Fruit fly (Drosophila melanogaster) whole organism, prepupa: ENCODE measurements around the gene PAPLA1.

ENCODE experiments used
- Blimp-1 ChIP-seq: fragments of 200-800 bp; sonication (Bioruptor generic); optimal IDR thresholded peaks from 3 replicates; lab custom pipeline; 2017; ENCODE audit warnings: missing biosample characterization, missing genetic modification characterization, mild to moderate bottlenecking, moderate library complexity, missing genetic modification reagents
- CG10631 ChIP-seq: fragments of 200-800 bp; sonication (Bioruptor generic); optimal IDR thresholded peaks from 2 replicates; lab custom pipeline; 2016; ENCODE audit warnings: missing biosample characterization, missing genetic modification characterization
- CG10669 ChIP-seq: fragments of 200-800 bp; sonication (Bioruptor generic); optimal IDR thresholded peaks from 3 replicates; lab custom pipeline; 2018; ENCODE audit warnings: missing biosample characterization, mild to moderate bottlenecking, missing genetic modification characterization, moderate library complexity
- CG11294 ChIP-seq: fragments of 200-800 bp; sonication (Bioruptor generic); IDR thresholded peaks from 2 replicates; pipeline ENCODE4 v1.3.6; 2022; ENCODE audit warnings: missing biosample characterization, missing genetic modification characterization
- CG11762 ChIP-seq: fragments of 200-800 bp; sonication (Bioruptor generic); optimal IDR thresholded peaks from 3 replicates; lab custom pipeline; 2016; ENCODE audit warnings: missing biosample characterization, missing genetic modification characterization; ENCODE audit not compliant: insufficient read depth
- CG11902 ChIP-seq: fragments of 200-800 bp; sonication (Bioruptor generic); optimal IDR thresholded peaks from 3 replicates; lab custom pipeline; 2016; ENCODE audit warnings: missing biosample characterization, missing genetic modification characterization
- CG15336 ChIP-seq: fragments of 200-800 bp; sonication (Bioruptor generic); IDR thresholded peaks from 2 replicates; pipeline ENCODE4 v1.3.6; 2022; ENCODE audit warnings: missing biosample characterization, missing genetic modification characterization
- CG1621 ChIP-seq: fragments of 200-800 bp; sonication (Bioruptor generic); optimal IDR thresholded peaks from 3 replicates; lab custom pipeline; 2018; ENCODE audit warnings: missing biosample characterization, mild to moderate bottlenecking, missing genetic modification characterization
- CG16779 ChIP-seq: fragments of 200-800 bp; sonication (Bioruptor generic); optimal IDR thresholded peaks from 3 replicates; lab custom pipeline; 2017; ENCODE audit warnings: missing biosample characterization, mild to moderate bottlenecking, missing genetic modification characterization
- CG3032 ChIP-seq: fragments of 200-800 bp; optimal IDR thresholded peaks from 2 replicates; lab custom pipeline; 2019; ENCODE audit warnings: missing biosample characterization, mild to moderate bottlenecking, missing genetic modification characterization, moderate library complexity
- CG31627 ChIP-seq: fragments of 200-800 bp; sonication (Bioruptor generic); optimal IDR thresholded peaks from 3 replicates; lab custom pipeline; 2016; ENCODE audit warnings: missing biosample characterization, missing genetic modification characterization
- CG34406 ChIP-seq: fragments of 200-800 bp; sonication (Bioruptor generic); optimal IDR thresholded peaks from 3 replicates; lab custom pipeline; 2016; ENCODE audit warnings: missing biosample characterization, missing genetic modification characterization
- CG6163 ChIP-seq: fragments of 200-800 bp; sonication (Bioruptor generic); IDR thresholded peaks from 3 replicates; pipeline ENCODE4 v1.3.6; 2022; ENCODE audit warnings: missing biosample characterization, missing genetic modification characterization
- CG6792 ChIP-seq: fragments of 200-800 bp; sonication (Bioruptor generic); optimal IDR thresholded peaks from 3 replicates; lab custom pipeline; 2016; ENCODE audit warnings: missing biosample characterization, missing genetic modification characterization
- CG6808 ChIP-seq: fragments of 200-800 bp; sonication (Bioruptor generic); optimal IDR thresholded peaks from 3 replicates; lab custom pipeline; 2017; ENCODE audit warnings: missing biosample characterization, missing genetic modification characterization, mild to moderate bottlenecking, moderate library complexity, missing genetic modification reagents
- CG6854 ChIP-seq: fragments of 200-800 bp; sonication (Bioruptor generic); optimal IDR thresholded peaks from 2 replicates; lab custom pipeline; 2017; ENCODE audit warnings: missing biosample characterization, mild to moderate bottlenecking, missing genetic modification characterization
- CG7368 ChIP-seq: fragments of 200-800 bp; sonication (Bioruptor generic); optimal IDR thresholded peaks from 3 replicates; lab custom pipeline; 2016; ENCODE audit warnings: missing biosample characterization, missing genetic modification characterization
- CG8119 ChIP-seq: fragments of 200-800 bp; sonication (Bioruptor generic); IDR thresholded peaks from 3 replicates; pipeline ENCODE4 v1.3.6; 2022; ENCODE audit warnings: missing biosample characterization, missing genetic modification characterization
- CG8319 ChIP-seq: fragments of 200-800 bp; sonication (Bioruptor generic); optimal IDR thresholded peaks from 3 replicates; lab custom pipeline; 2016; ENCODE audit warnings: missing biosample characterization, missing genetic modification characterization
- CG8632 ChIP-seq: fragments of 200-800 bp; sonication (Bioruptor generic); optimal IDR thresholded peaks from 3 replicates; lab custom pipeline; 2016; ENCODE audit warnings: missing biosample characterization, missing genetic modification characterization
- CG9139 ChIP-seq: fragments of 200-800 bp; sonication (Bioruptor generic); optimal IDR thresholded peaks from 3 replicates; lab custom pipeline; 2017; ENCODE audit warnings: missing biosample characterization, mild to moderate bottlenecking, missing genetic modification characterization
- Eip75B ChIP-seq: fragments of 200-800 bp; sonication (Bioruptor generic); optimal IDR thresholded peaks from 3 replicates; lab custom pipeline; 2016; ENCODE audit warnings: missing biosample characterization, missing genetic modification characterization
- Eip78C ChIP-seq: fragments of 200-800 bp; sonication (Bioruptor generic); peaks from one replicate; lab custom pipeline; 2016; ENCODE audit warnings: missing biosample characterization, missing genetic modification characterization
- Eip93F ChIP-seq: fragments of 200-800 bp; sonication (Bioruptor generic); optimal IDR thresholded peaks from 2 replicates; lab custom pipeline; 2016; ENCODE audit warnings: missing biosample characterization, mild to moderate bottlenecking, missing genetic modification characterization
- Ets96B ChIP-seq: fragments of 200-800 bp; optimal IDR thresholded peaks from 2 replicates; lab custom pipeline; 2019; ENCODE audit warnings: missing biosample characterization, mild to moderate bottlenecking, missing genetic modification characterization, moderate library complexity
- Hr38 ChIP-seq: sonication (Bioruptor generic); optimal IDR thresholded peaks from 2 replicates; lab custom pipeline; 2016; ENCODE audit warnings: missing biosample characterization, missing genetic modification characterization
- Hr39 ChIP-seq: fragments of 200-800 bp; sonication (Bioruptor generic); optimal IDR thresholded peaks from 2 replicates; lab custom pipeline; 2016; ENCODE audit warnings: missing biosample characterization, missing genetic modification characterization
- Hr4 ChIP-seq: fragments of 200-800 bp; sonication (Bioruptor generic); optimal IDR thresholded peaks from 3 replicates; lab custom pipeline; 2016; ENCODE audit warnings: missing biosample characterization, missing genetic modification characterization
- Met ChIP-seq: fragments of 200-800 bp; sonication (Bioruptor generic); optimal IDR thresholded peaks from 3 replicates; lab custom pipeline; 2016; ENCODE audit warnings: missing biosample characterization, missing genetic modification characterization
- OdsH ChIP-seq: fragments of 200-800 bp; sonication (Bioruptor generic); optimal IDR thresholded peaks from 3 replicates; lab custom pipeline; 2016; ENCODE audit warnings: missing biosample characterization, missing genetic modification characterization
- Smox ChIP-seq: fragments of 200-800 bp; sonication (Bioruptor generic); optimal IDR thresholded peaks from 3 replicates; lab custom pipeline; 2016; ENCODE audit warnings: missing biosample characterization, missing genetic modification characterization
- Sox14 ChIP-seq: fragments of 200-800 bp; sonication (Bioruptor generic); optimal IDR thresholded peaks from 3 replicates; lab custom pipeline; 2016; ENCODE audit warnings: missing biosample characterization, missing genetic modification characterization
- achi ChIP-seq: fragments of 200-800 bp; sonication (Bioruptor generic); optimal IDR thresholded peaks from 3 replicates; lab custom pipeline; 2016; ENCODE audit warnings: missing biosample characterization, missing genetic modification characterization
- dsx ChIP-seq: fragments of 200-800 bp; optimal IDR thresholded peaks from 3 replicates; lab custom pipeline; 2019; ENCODE audit warnings: missing biosample characterization, mild to moderate bottlenecking, missing genetic modification characterization, moderate library complexity; ENCODE audit not compliant: poor library complexity, severe bottlenecking
- eg ChIP-seq: fragments of 200-800 bp; sonication (Bioruptor generic); IDR thresholded peaks from 3 replicates; pipeline ENCODE4 v1.3.6; 2022; ENCODE audit warnings: missing biosample characterization, missing genetic modification characterization
- esn ChIP-seq: fragments of 200-800 bp; sonication (Bioruptor generic); optimal IDR thresholded peaks from 2 replicates; lab custom pipeline; 2016; ENCODE audit warnings: missing biosample characterization, mild to moderate bottlenecking, missing genetic modification characterization, moderate library complexity
- fd59A ChIP-seq: fragments of 200-800 bp; sonication (Bioruptor generic); optimal IDR thresholded peaks from 2 replicates; lab custom pipeline; 2017; ENCODE audit warnings: missing biosample characterization, mild to moderate bottlenecking, missing genetic modification characterization, missing genetic modification reagents
- fd85E ChIP-seq: fragments of 200-800 bp; sonication (Bioruptor generic); optimal IDR thresholded peaks from 3 replicates; lab custom pipeline; 2016; ENCODE audit warnings: missing biosample characterization, missing genetic modification characterization
- lz ChIP-seq: fragments of 200-800 bp; sonication (Bioruptor generic); optimal IDR thresholded peaks from 3 replicates; lab custom pipeline; 2016; ENCODE audit warnings: missing biosample characterization, missing genetic modification characterization
- salr ChIP-seq, 2 experiments: fragments of 200-800 bp; sonication (Bioruptor generic); optimal IDR thresholded peaks; 3 replicates each; lab custom pipeline; 2016 to 2018; ENCODE audit warnings: missing biosample characterization in 2 of 2, missing genetic modification characterization in 2 of 2, mild to moderate bottlenecking in 1 of 2
- spab ChIP-seq: fragments of 200-800 bp; sonication (Bioruptor generic); optimal IDR thresholded peaks from 2 replicates; lab custom pipeline; 2017; ENCODE audit warnings: missing biosample characterization, mild to moderate bottlenecking, missing genetic modification characterization, missing genetic modification reagents
- ss ChIP-seq, 2 experiments: fragments of 200-800 bp; sonication (Bioruptor generic); optimal IDR thresholded peaks; 2 replicates in 1 of 2; 3 replicates in 1 of 2; lab custom pipeline; 2017 to 2018; ENCODE audit warnings: mild to moderate bottlenecking in 2 of 2, missing biosample characterization in 2 of 2, missing genetic modification characterization in 2 of 2, moderate library complexity in 1 of 2
- svp ChIP-seq: fragments of 200-800 bp; sonication (Bioruptor generic); peaks from one replicate; lab custom pipeline; 2016; ENCODE audit warnings: missing biosample characterization, missing genetic modification characterization
- topi ChIP-seq: fragments of 200-800 bp; sonication (Bioruptor generic); optimal IDR thresholded peaks from 3 replicates; lab custom pipeline; 2016; ENCODE audit warnings: missing biosample characterization, missing genetic modification characterization

The PAPLA1 gene

DNA sequence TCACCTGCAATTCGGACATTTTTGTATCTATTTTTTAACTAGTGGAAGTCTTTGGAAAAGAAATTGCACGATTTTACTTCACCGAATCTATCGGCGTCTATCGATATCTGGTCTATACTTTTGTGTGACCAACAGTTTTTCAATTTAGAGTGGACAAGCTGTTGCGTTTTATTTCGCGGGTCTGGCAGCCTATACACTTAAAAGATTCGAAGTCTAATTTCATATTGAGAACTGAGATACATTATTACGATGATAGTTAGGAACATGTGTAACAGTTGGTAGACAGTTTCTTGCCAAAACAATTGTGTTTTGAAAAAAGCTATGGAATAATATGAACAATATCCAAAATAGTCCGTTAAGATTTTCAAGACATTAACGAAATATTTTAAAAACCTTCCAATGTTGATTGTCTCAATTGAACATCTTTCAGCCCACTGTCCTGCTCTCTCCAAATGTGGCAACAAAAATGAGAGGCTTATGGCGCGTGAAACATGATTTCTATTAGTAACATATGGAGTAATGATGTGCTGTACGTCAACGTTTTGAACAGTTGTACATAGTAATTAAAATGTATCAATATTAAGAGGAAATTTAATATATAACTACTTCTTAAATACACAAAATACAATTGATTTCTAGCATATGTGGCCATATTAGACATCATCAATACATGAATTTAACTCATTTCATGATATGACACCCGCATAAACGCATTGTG lies 3.0 kb upstream of the PAPLA1 start, which contains the start of gene Acbp1 (continued):
- peak; percentile 94 for TF ChIP-seq fd59A (GFP tag; lab: Kevin White, UChicago)
- peak; percentile 94 for TF ChIP-seq CG10631 (GFP tag; lab: Kevin White, UChicago)
- peak; percentile 97 for TF ChIP-seq CG16779
- TF ChIP-seq Met (GFP tag; lab: Kevin White, UChicago): peak; percentile 95
- peak; percentile 96 for TF ChIP-seq dsx
- TF ChIP-seq achi (GFP tag; lab: Kevin White, UChicago): peak; percentile 94
- peak; percentile 86 for TF ChIP-seq CG8319
- TF ChIP-seq CG11294 (GFP tag; lab: Robert Waterston, UW): peak; percentile 90
- TF ChIP-seq svp: peak; percentile 98
- TF ChIP-seq CG6163 (GFP tag; lab: Robert Waterston, UW): peak; percentile 95
- peak; percentile 96 for TF ChIP-seq Eip93F (GFP tag; lab: Kevin White, UChicago)
- peak; percentile 97 for TF ChIP-seq CG6808
- peak; percentile 97 for TF ChIP-seq Sox14 (GFP tag; lab: Kevin White, UChicago)
- TF ChIP-seq ss (GFP tag; optimal IDR thresholded peaks at IDR 0.05; lab: Kevin White, UChicago): peak; percentile 97 to 98
- TF ChIP-seq CG15336 (GFP tag; lab: Robert Waterston, UW): peak; percentile 97
- TF ChIP-seq fd85E (GFP tag; lab: Kevin White, UChicago): peak; percentile 85
- TF ChIP-seq Blimp-1 (GFP tag; lab: Kevin White, UChicago): peak; percentile 92
- peak; percentile 94 for TF ChIP-seq Hr39 (GFP tag; lab: Kevin White, UChicago)
- peak; percentile 97 for TF ChIP-seq eg (GFP tag; lab: Robert Waterston, UW)
- TF ChIP-seq CG8632: peak; percentile 97
- TF ChIP-seq CG8119 (GFP tag; lab: Robert Waterston, UW): peak; percentile 97
- peak; percentile 97 for TF ChIP-seq esn (GFP tag; lab: Kevin White, UChicago)
- TF ChIP-seq CG6854 (GFP tag; lab: Kevin White, UChicago): peak; percentile 98

dm6 chr2L:8161994-8162306 lies 2.5 kb upstream of the PAPLA1 start:
- no peak for TF ChIP-seq esn (GFP tag; lab: Kevin White, UChicago)
- no peak for TF ChIP-seq achi (GFP tag; lab: Kevin White, UChicago)
- TF ChIP-seq fd85E (GFP tag; lab: Kevin White, UChicago): no peak
- TF ChIP-seq Ets96B: no peak
- no peak for TF ChIP-seq CG8632
- TF ChIP-seq spab (GFP tag; lab: Kevin White, UChicago): no peak
- TF ChIP-seq CG10669: no peak

DNA sequence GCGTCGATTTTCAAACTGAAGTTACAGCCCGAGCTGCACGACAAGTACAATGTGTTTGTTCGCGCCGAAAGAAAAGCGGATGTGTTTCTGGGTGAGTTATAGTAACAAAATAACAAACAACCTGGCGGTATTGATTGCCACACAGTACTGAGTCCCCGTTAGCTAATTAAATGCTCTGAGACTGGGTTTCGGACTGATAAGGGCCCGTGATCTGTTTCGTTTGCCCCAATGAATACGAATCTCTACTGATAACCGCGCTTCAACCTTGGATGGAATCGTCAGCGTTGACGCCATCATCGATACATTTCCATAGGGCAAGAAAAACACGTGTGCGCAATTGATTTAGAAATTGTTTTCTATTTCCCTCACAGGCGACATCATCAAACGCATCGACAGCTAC lies 2.3 kb downstream of the PAPLA1 start:
- TF ChIP-seq CG34406 (GFP tag; lab: Kevin White, UChicago) (no peak), svp (peak; percentile 75), Hr4 (no peak), CG11762 (GFP tag; lab: Kevin White, UChicago) (no peak)

dm6 chr2L:8156682-8157081 lies 2.8 kb downstream of the PAPLA1 start:
- TF ChIP-seq OdsH (GFP tag; lab: Kevin White, UChicago) (peak; percentile 77), Eip78C (peak; percentile 92), svp (peak; percentile 73), Smox (GFP tag; lab: Kevin White, UChicago) (no peak), CG31627 (GFP tag; lab: Kevin White, UChicago) (peak; percentile 72), CG7368 (GFP tag; lab: Kevin White, UChicago) (peak; percentile 55), CG1621 (tag; lab: Kevin White, UChicago) (peak; percentile 37), CG16779 (no peak), Ets96B (peak; percentile 47), Sox14 (GFP tag; lab: Kevin White, UChicago) (peak; percentile 88), Eip75B (GFP tag; lab: Kevin White, UChicago) (peak; percentile 77), CG9139 (GFP tag; lab: Kevin White, UChicago) (no peak), Blimp-1 (GFP tag; lab: Kevin White, UChicago) (no peak), CG11902 (GFP tag; lab: Kevin White, UChicago) (peak; percentile 37), ss (GFP tag; optimal IDR thresholded peaks at IDR 0.05; lab: Kevin White, UChicago) (peak in 1 of 2 experiments; percentile 26), lz (peak; percentile 72), salr (GFP tag; optimal IDR thresholded peaks at IDR 0.05; lab: Kevin White, UChicago) (peak in 1 of 2 experiments; percentile 4), topi (peak; percentile 74), CG6854 (GFP tag; lab: Kevin White, UChicago) (peak; percentile 7), CG3032 (tag; lab: Kevin White, UChicago) (peak; percentile 72), CG6792 (peak; percentile 27), Hr4 (peak; percentile 71), achi (GFP tag; lab: Kevin White, UChicago) (peak; percentile 61), Hr38 (GFP tag; lab: Kevin White, UChicago) (no peak), CG10669 (peak; percentile 51)
